Worm (Caenorhabditis elegans): Measurements from ENCODE around the gene C05C8.8.

C05C8.8 gene

ce11 chrV:7295270-7295669 is 40.3 kb upstream of the C05C8.8 start, which contains the start of gene F07G11.4:
F07G11.4 (minus strand) TSS chrV:7295370.
- TF ChIP-seq sox-4 (tag; optimal IDR thresholded peaks at IDR 0.05) = no peak
- TF ChIP-seq xbp-1 (tag; optimal IDR thresholded peaks at IDR 0.05) = no peak
- no peak for TF ChIP-seq efl-3 (GFP tag; optimal IDR thresholded peaks at IDR 0.05)
- TF ChIP-seq ets-5 (GFP tag; IDR thresholded peaks at IDR 0.05) = no peak
- TF ChIP-seq hpl-2 (GFP tag; optimal IDR thresholded peaks at IDR 0.05) = no peak
- TF ChIP-seq lsy-2 (tag; optimal IDR thresholded peaks at IDR 0.05) = no peak
- TF ChIP-seq lin-35 (GFP tag; optimal IDR thresholded peaks at IDR 0.05) = no peak
- no peak for TF ChIP-seq tlp-1 (tag; optimal IDR thresholded peaks at IDR 0.05)
- TF ChIP-seq rnt-1 (tag; optimal IDR thresholded peaks at IDR 0.05) = no peak
- TF ChIP-seq lin-39 (tag; optimal IDR thresholded peaks at IDR 0.05) = no peak
- TF ChIP-seq blmp-1 (tag; optimal IDR thresholded peaks at IDR 0.05) = no peak

ce11 chrV:7288699-7289098 is 33.7 kb upstream of the C05C8.8 start, which contains the start of gene C13A2.1:
C13A2.1 (plus strand) TSS chrV:7288999.
- TF ChIP-seq C34B4.2 (tag; optimal IDR thresholded peaks at IDR 0.05) = no peak
- no peak for TF ChIP-seq ceh-82 (tag; optimal IDR thresholded peaks at IDR 0.05)
- TF ChIP-seq F16B12.6 (tag; optimal IDR thresholded peaks at IDR 0.05) = no peak
- no peak for TF ChIP-seq efl-1 (optimal IDR thresholded peaks at IDR 0.05)
- TF ChIP-seq efl-1 (GFP tag; optimal IDR thresholded peaks at IDR 0.05 in 1 of 2) = no peak
- TF ChIP-seq sup-37 (GFP tag; optimal IDR thresholded peaks at IDR 0.05) = no peak
- no peak for TF ChIP-seq nhr-28 (tag; optimal IDR thresholded peaks at IDR 0.05)
- no peak for TF ChIP-seq fos-1 (tag; optimal IDR thresholded peaks at IDR 0.05)
- TF ChIP-seq sox-4 (tag; optimal IDR thresholded peaks at IDR 0.05) = no peak
- no peak for TF ChIP-seq nhr-85 (tag)
- TF ChIP-seq mdl-1 (tag; optimal IDR thresholded peaks at IDR 0.05) = no peak
- TF ChIP-seq nhr-12 (tag; optimal IDR thresholded peaks at IDR 0.05) = no peak
- no peak for TF ChIP-seq nhr-76 (tag; optimal IDR thresholded peaks at IDR 0.05)
- TF ChIP-seq ets-5 (GFP tag; IDR thresholded peaks at IDR 0.05) = no peak
- TF ChIP-seq fkh-4 (tag; optimal IDR thresholded peaks at IDR 0.05; ENCODE audit: borderline replicate concordance) = no peak
- TF ChIP-seq ceh-88 (GFP tag; IDR thresholded peaks at IDR 0.05) = no peak
- no peak for TF ChIP-seq egl-27 (tag; optimal IDR thresholded peaks at IDR 0.05)
- TF ChIP-seq pax-3 (tag; optimal IDR thresholded peaks at IDR 0.05) = no peak

- TF ChIP-seq aha-1 (tag; optimal IDR thresholded peaks at IDR 0.05) = no peak
- TF ChIP-seq sup-37 (GFP tag; optimal IDR thresholded peaks at IDR 0.05) = no peak
- TF ChIP-seq dpl-1 (GFP tag; optimal IDR thresholded peaks at IDR 0.05) = no peak
- TF ChIP-seq zip-4 (GFP tag; optimal IDR thresholded peaks at IDR 0.05) = no peak
- TF ChIP-seq nhr-11 (tag; optimal IDR thresholded peaks at IDR 0.05) = no peak
- no peak for TF ChIP-seq tbx-2 (tag; optimal IDR thresholded peaks at IDR 0.05)
- no peak for TF ChIP-seq lin-35 (GFP tag; optimal IDR thresholded peaks at IDR 0.05)
- TF ChIP-seq fos-1 (tag; optimal IDR thresholded peaks at IDR 0.05) = no peak
- TF ChIP-seq nhr-47 (tag; optimal IDR thresholded peaks at IDR 0.05) = no peak
- no peak for TF ChIP-seq mab-9 (GFP tag; IDR thresholded peaks at IDR 0.05)
- no peak for TF ChIP-seq xbp-1 (tag; optimal IDR thresholded peaks at IDR 0.05)
- TF ChIP-seq fkh-10 (GFP tag; optimal IDR thresholded peaks at IDR 0.05) = no peak
These were observed 27.0 kb upstream of the C05C8.8 start, which contains the start of gene C13A2.3 for ce11 chrV:7282037-7282436. C13A2.3 (plus strand) TSS chrV:7282337.

DNA sequence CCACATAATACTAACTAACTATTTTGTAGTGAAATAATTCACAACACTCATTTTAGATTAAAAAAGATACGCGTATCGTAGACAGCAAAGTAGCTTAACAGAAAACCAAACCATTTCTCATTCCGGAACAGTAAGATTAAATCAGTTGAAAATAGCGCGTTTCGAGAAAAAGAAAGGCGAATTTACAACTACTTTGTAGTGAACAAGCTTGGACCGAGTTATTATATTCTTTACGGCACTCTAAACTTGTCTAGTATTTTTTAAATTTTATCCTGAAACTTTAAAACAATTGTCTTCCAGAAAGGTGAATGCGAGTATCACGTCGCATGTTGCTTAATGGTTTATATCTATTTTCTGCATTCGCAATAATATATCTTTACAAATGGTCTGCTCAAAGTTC is 24.1 kb upstream of the C05C8.8 start, which contains the start of gene C13A2.4:
C13A2.4 (plus strand) TSS at position 301 of the 400 bp plus-strand sequence.
- no peak for TF ChIP-seq unc-86 (tag; optimal IDR thresholded peaks at IDR 0.05)
- no peak for TF ChIP-seq efl-1 (optimal IDR thresholded peaks at IDR 0.05)
- TF ChIP-seq efl-1 (GFP tag; optimal IDR thresholded peaks at IDR 0.05 in 1 of 2) = peak in 1 of 2 experiments; percentile 23

ce11 chrV:7275491-7275890 is 20.5 kb upstream of the C05C8.8 start, which contains the start of gene C13A2.5:
C13A2.5 (plus strand) TSS chrV:7275791.
- no peak for TF ChIP-seq grh-1 (GFP tag; IDR thresholded peaks at IDR 0.05)
- no peak for TF ChIP-seq hpl-2 (GFP tag; optimal IDR thresholded peaks at IDR 0.05)
- no peak for TF ChIP-seq xbp-1 (tag; optimal IDR thresholded peaks at IDR 0.05)
- TF ChIP-seq efl-1 (optimal IDR thresholded peaks at IDR 0.05) = no peak
- TF ChIP-seq efl-1 (GFP tag; optimal IDR thresholded peaks at IDR 0.05 in 1 of 2) = no peak
- TF ChIP-seq zag-1 (tag; optimal IDR thresholded peaks at IDR 0.05) = no peak
- TF ChIP-seq lin-13 (GFP tag; optimal IDR thresholded peaks at IDR 0.05) = no peak
- no peak for TF ChIP-seq unc-30 (tag; optimal IDR thresholded peaks at IDR 0.05)
- TF ChIP-seq mep-1 (tag; optimal IDR thresholded peaks at IDR 0.05) = no peak
- TF ChIP-seq ceh-63 (GFP tag; optimal IDR thresholded peaks at IDR 0.05) = no peak
- TF ChIP-seq nhr-19 (GFP tag; conservative IDR thresholded peaks at IDR 0.05) = no peak
- no peak for TF ChIP-seq zip-4 (GFP tag; optimal IDR thresholded peaks at IDR 0.05)
